Worm (Caenorhabditis elegans) whole organism, early embryonic: ENCODE data around the gene nkb-2.

Source experiments
- aly-1 ChIP-seq: sonication (generic microtip); optimal IDR thresholded peaks from 2 replicates; lab custom pipeline; 2016; ENCODE audit warnings: missing genetic modification characterization, missing compliant biosample characterization
- hmg-4 ChIP-seq: fragments of 200-800 bp; sonication (Bioruptor generic); optimal IDR thresholded peaks from 2 replicates; lab custom pipeline; 2018; ENCODE audit warnings: mild to moderate bottlenecking, missing genetic modification characterization, missing compliant biosample characterization
- pes-1 ChIP-seq: fragments of 200-800 bp; sonication (Bioruptor generic); IDR thresholded peaks from 2 replicates; pipeline ENCODE4 v1.3.6; 2022; ENCODE audit warnings: missing genetic modification reagents, missing genetic modification characterization, missing compliant biosample characterization
- sea-1 ChIP-seq: fragments of 200-800 bp; sonication (Bioruptor generic); conservative IDR thresholded peaks from 2 replicates; pipeline ENCODE4 v1.3.6; 2022; ENCODE audit warnings: missing genetic modification characterization, missing compliant biosample characterization

DNA sequence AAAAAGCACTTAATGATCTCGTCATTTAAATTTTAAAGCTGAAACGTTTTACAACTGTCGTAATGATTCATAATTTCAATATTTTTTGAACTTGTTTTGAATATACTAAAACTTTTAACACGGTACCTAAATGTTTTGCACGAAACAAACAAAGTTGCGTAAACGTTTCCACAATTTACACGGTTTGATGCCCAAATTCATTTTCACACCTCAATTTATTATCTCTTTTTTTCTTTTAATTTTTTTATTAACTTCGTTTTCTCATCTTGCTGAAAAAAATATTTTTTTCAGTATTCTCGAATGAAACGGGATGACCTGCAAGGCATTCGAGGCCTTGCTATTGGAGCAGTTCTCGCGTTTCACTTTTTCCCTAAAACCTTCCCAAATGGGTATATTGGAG, 6.5 kb upstream of the nkb-2 start, which contains the start of gene oac-8:
- TF ChIP-seq aly-1 (tag; lab: Kevin White, UChicago) = no peak
- TF ChIP-seq pes-1 (GFP tag; lab: Robert Waterston, UW) = no peak
- TF ChIP-seq hmg-4 = no peak
- TF ChIP-seq sea-1 (GFP tag; lab: Robert Waterston, UW) = no peak
